Worm (Caenorhabditis elegans): Measurements from ENCODE around the gene gst-13.
A peak's percentile ranks its signal among the peaks of the same experiment; 100 is the strongest.

Gene gst-13

DNA sequence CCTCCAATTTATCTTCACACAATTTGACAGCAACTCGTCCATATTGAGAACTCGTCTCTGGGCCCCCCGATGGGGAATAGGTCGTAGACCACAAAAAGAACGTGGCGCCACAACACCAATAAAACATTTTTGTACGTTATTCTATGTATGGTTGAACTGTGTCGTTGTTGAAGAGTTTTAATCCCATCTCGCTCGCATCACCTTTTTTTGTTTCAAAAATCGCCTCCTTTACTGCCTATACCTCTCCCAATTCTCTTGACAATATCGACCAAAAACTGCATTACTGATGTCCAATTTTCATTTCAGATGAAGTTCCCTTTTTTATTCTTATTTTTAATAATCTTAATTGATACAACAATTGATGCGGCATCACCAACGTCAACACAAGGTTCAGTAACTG, 34.0 kb upstream of the gst-13 start, which contains the start of gene let-23:
Gene let-23 (plus strand): TSS at position 301 of the 400 bp plus-strand sequence.
- TF ChIP-seq ets-7 (tag; optimal IDR thresholded peaks at IDR 0.05) (no peak), hnd-1 (tag; optimal IDR thresholded peaks at IDR 0.05) (no peak), tbx-37 (GFP tag; conservative IDR thresholded peaks at IDR 0.05) (no peak), hmg-4 (GFP tag; optimal IDR thresholded peaks at IDR 0.05) (no peak)

DNA sequence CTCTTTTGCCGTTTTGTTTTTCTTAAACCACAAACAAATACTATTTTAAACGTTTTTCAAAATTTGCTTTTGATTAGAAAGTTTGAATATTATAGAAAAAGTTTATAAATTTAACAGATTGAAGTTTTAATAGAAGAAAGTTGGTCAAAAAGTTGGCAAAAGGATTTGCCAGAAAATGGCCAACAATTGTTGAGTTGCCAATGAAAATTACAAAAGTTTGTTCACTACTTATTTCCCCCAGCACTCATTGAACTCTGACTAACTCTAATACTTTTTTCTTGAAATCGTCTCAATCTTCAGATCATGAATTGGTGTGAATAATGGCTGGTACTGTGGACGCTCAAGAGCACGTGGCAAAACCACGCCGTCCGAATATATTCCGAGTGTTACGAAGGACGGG, 21.2 kb upstream of the gst-13 start, which contains the start of gene ZK1067.4:
Gene ZK1067.4 (plus strand): TSS at position 301 of the 400 bp plus-strand sequence.
- TF ChIP-seq B0310.2 (tag; optimal IDR thresholded peaks at IDR 0.05) = no peak
- TF ChIP-seq pes-1 (GFP tag; IDR thresholded peaks at IDR 0.05) = no peak
- TF ChIP-seq tbx-11 (GFP tag; IDR thresholded peaks at IDR 0.05) = no peak
- no peak for TF ChIP-seq sea-1 (GFP tag; conservative IDR thresholded peaks at IDR 0.05)
- TF ChIP-seq hmg-4 (GFP tag; optimal IDR thresholded peaks at IDR 0.05) = no peak
- TF ChIP-seq hnd-1 (tag; optimal IDR thresholded peaks at IDR 0.05) = no peak
- TF ChIP-seq tbx-37 (GFP tag; conservative IDR thresholded peaks at IDR 0.05) = no peak
- no peak for TF ChIP-seq ama-1 (optimal IDR thresholded peaks at IDR 0.05)
- no peak for TF ChIP-seq aly-1 (tag; optimal IDR thresholded peaks at IDR 0.05)
- TF ChIP-seq ceh-36 (tag; optimal IDR thresholded peaks at IDR 0.05) = no peak
- no peak for TF ChIP-seq flt-1 (GFP tag; IDR thresholded peaks at IDR 0.05)
- TF ChIP-seq ets-7 (tag; optimal IDR thresholded peaks at IDR 0.05) = no peak
- TF ChIP-seq F13C5.2 (tag; optimal IDR thresholded peaks at IDR 0.05) = no peak
- TF ChIP-seq hmbx-1 (tag; optimal IDR thresholded peaks at IDR 0.05) = no peak
- no peak for TF ChIP-seq tra-4 (tag; optimal IDR thresholded peaks at IDR 0.05)
- no peak for TF ChIP-seq ceh-13 (GFP tag; optimal IDR thresholded peaks at IDR 0.05)

- TF ChIP-seq hmbx-1 (tag; optimal IDR thresholded peaks at IDR 0.05) (no peak), aly-1 (tag; optimal IDR thresholded peaks at IDR 0.05) (no peak), ets-7 (tag; optimal IDR thresholded peaks at IDR 0.05) (no peak), scrt-1 (GFP tag; IDR thresholded peaks at IDR 0.05) (no peak), hnd-1 (tag; optimal IDR thresholded peaks at IDR 0.05) (no peak), tbx-37 (GFP tag; conservative IDR thresholded peaks at IDR 0.05) (no peak), ceh-13 (GFP tag; optimal IDR thresholded peaks at IDR 0.05) (no peak), sea-1 (GFP tag; conservative IDR thresholded peaks at IDR 0.05) (no peak)
Measured at ce11 chrII:9211684-9212083, 19.6 kb upstream of the gst-13 start.

DNA sequence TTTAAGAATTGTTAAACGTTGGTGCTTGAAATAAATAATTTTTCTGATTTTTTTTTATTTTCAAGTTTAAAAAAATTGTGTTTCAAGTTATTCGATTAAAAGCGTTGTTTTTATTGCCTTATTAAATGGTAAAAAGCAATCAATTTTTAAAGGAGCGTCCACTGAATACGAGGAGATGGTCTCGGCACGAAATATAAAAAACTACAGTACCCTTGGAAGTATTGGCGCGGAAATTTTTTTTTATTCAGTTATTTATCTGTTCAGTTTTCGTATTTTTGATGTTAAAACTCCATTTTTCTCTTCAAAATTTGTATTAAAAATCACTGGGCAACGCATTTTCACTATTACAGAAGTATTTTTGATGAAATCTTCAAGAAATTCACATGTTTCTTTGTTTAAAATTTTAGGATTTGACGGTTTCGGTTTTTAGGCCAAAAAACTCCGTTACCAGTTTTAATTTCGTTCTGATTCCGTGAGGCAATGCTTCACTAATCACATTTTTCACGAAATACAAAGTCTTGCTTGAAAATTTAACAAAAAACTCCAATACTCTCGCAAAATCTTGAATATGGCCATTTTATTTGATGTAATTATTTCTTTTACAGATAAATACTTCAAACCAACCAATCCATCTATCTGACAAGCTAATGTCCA, 18.1 kb upstream of the gst-13 start, which contains the start of gene znfx-1:
Gene znfx-1 (plus strand): TSS at position 604 of the 654 bp plus-strand sequence.
- TF ChIP-seq tbx-11 (GFP tag; IDR thresholded peaks at IDR 0.05) (no peak), ama-1 (optimal IDR thresholded peaks at IDR 0.05) (no peak), F13C5.2 (tag; optimal IDR thresholded peaks at IDR 0.05) (no peak), B0310.2 (tag; optimal IDR thresholded peaks at IDR 0.05) (no peak), hmg-4 (GFP tag; optimal IDR thresholded peaks at IDR 0.05) (no peak), tbx-37 (GFP tag; conservative IDR thresholded peaks at IDR 0.05) (no peak), pes-1 (GFP tag; IDR thresholded peaks at IDR 0.05) (no peak), sea-1 (GFP tag; conservative IDR thresholded peaks at IDR 0.05) (no peak), ets-7 (tag; optimal IDR thresholded peaks at IDR 0.05) (no peak), scrt-1 (GFP tag; IDR thresholded peaks at IDR 0.05) (no peak), hnd-1 (tag; optimal IDR thresholded peaks at IDR 0.05) (no peak), hmbx-1 (tag; optimal IDR thresholded peaks at IDR 0.05) (no peak), ceh-36 (tag; optimal IDR thresholded peaks at IDR 0.05) (no peak), tra-4 (tag; optimal IDR thresholded peaks at IDR 0.05) (no peak), ceh-13 (GFP tag; optimal IDR thresholded peaks at IDR 0.05) (no peak)

- TF ChIP-seq ceh-36 (tag; optimal IDR thresholded peaks at IDR 0.05) = no peak
- TF ChIP-seq ama-1 (optimal IDR thresholded peaks at IDR 0.05) = no peak
- no peak for TF ChIP-seq hmbx-1 (tag; optimal IDR thresholded peaks at IDR 0.05)
- no peak for TF ChIP-seq tbx-37 (GFP tag; conservative IDR thresholded peaks at IDR 0.05)
- no peak for TF ChIP-seq flt-1 (GFP tag; IDR thresholded peaks at IDR 0.05)
- no peak for TF ChIP-seq F13C5.2 (tag; optimal IDR thresholded peaks at IDR 0.05)
- TF ChIP-seq ceh-13 (GFP tag; optimal IDR thresholded peaks at IDR 0.05) = no peak
Measured at ce11 chrII:9222969-9223368, 8.3 kb upstream of the gst-13 start, which contains the start of gene ZK1067.3. TSS of gene ZK1067.3 (plus strand) at chrII:9223269.

DNA sequence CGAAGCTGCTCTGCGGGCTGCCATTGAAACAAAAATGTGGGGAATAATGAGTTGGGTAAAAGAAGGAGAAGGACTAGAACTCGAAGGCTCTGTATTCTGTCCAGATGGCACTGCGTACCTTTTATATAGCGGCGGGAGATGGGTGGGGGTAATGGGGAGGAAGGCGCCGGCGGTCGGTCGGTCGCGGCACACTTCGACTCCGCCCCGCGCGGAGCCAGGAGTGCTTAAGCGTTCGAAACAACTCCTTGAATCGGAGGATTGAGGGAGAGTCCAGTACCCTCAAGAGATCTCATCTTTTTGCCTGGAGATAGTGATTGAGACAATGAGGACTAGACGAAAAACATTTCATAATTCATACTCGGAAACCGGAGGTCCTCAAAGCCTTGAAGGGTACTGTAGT, 4.1 kb upstream of the gst-13 start, which contains the start of gene abu-14:
Gene abu-14 (minus strand): TSS at position 81 of the 400 bp plus-strand sequence.
- no peak for TF ChIP-seq aly-1 (tag; optimal IDR thresholded peaks at IDR 0.05)
- TF ChIP-seq scrt-1 (GFP tag; IDR thresholded peaks at IDR 0.05) = peak; percentile 19; the same call in 1 of the 2 replicates
- no peak for TF ChIP-seq pes-1 (GFP tag; IDR thresholded peaks at IDR 0.05)

- TF ChIP-seq hmbx-1 (tag; optimal IDR thresholded peaks at IDR 0.05) (no peak), ama-1 (optimal IDR thresholded peaks at IDR 0.05) (no peak), tra-4 (tag; optimal IDR thresholded peaks at IDR 0.05) (no peak), tbx-11 (GFP tag; IDR thresholded peaks at IDR 0.05) (no peak), tbx-37 (GFP tag; conservative IDR thresholded peaks at IDR 0.05) (no peak), pes-1 (GFP tag; IDR thresholded peaks at IDR 0.05) (no peak), F13C5.2 (tag; optimal IDR thresholded peaks at IDR 0.05) (no peak), scrt-1 (GFP tag; IDR thresholded peaks at IDR 0.05) (no peak), ceh-13 (GFP tag; optimal IDR thresholded peaks at IDR 0.05) (no peak), hmg-4 (GFP tag; optimal IDR thresholded peaks at IDR 0.05) (no peak), ceh-36 (tag; optimal IDR thresholded peaks at IDR 0.05) (no peak), flt-1 (GFP tag; IDR thresholded peaks at IDR 0.05) (no peak), hnd-1 (tag; optimal IDR thresholded peaks at IDR 0.05) (no peak)
Measured at ce11 chrII:9232493-9232892, 1.2 kb downstream of the gst-13 start.

DNA sequence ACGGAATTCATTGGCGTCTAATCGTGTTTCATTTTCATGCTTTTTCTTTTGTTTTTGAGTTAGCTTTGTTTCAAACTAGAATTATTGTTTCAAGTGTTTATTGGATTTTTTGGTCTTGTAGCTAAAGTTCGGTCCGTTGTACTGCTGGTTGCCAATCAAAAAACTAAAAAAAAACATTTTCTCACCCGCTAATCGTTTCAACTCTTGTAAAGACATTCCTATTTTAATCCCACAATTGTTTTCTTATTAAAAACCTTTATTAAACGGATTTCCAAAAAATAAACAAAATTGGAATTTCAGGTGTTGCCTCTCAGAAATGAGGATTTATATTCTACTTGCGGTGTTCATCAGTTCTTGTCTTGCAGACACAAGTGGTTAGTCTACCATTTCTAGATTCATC, 1.7 kb downstream of the gst-13 start, which contains the start of gene T26C5.2:
Gene T26C5.2 (plus strand): TSS at position 301 of the 400 bp plus-strand sequence.
- no peak for TF ChIP-seq tbx-37 (GFP tag; conservative IDR thresholded peaks at IDR 0.05)
- TF ChIP-seq sea-1 (GFP tag; conservative IDR thresholded peaks at IDR 0.05) = no peak
- TF ChIP-seq hmg-4 (GFP tag; optimal IDR thresholded peaks at IDR 0.05) = no peak
- no peak for TF ChIP-seq ets-7 (tag; optimal IDR thresholded peaks at IDR 0.05)
- TF ChIP-seq tbx-11 (GFP tag; IDR thresholded peaks at IDR 0.05) = no peak
- TF ChIP-seq scrt-1 (GFP tag; IDR thresholded peaks at IDR 0.05) = no peak
